Worm (Caenorhabditis elegans): ENCODE measurements around the gene gcl-1.
A peak's percentile ranks its signal among the peaks of the same experiment; 100 is the strongest.

The gcl-1 gene

DNA sequence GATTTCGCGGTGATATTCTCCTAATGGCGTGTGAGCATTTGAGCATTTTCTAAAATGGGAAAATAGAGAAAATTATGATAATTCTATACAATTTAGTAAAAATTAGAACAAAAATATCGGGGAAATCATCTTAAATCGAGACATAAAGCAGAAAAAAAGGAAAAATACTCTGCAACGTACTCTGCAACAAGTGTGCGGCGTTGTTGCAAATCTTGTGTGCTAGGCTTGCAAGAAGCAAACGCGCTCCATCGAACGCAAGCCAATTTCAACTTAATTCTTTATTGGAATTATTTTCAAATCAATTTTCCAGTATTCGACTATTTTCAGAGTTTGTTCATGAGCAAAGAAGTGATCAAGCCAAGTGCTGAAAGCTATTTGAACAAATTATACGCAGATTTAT is 26.7 kb downstream of the gcl-1 start, which contains the start of the genes Y62E10A.20, Y62E10A.23 and mdt-9 (continued):
- TF ChIP-seq spr-3 (GFP tag; optimal IDR thresholded peaks at IDR 0.05), result no peak
- no peak for TF ChIP-seq nhr-10 (tag; optimal IDR thresholded peaks at IDR 0.05)
- TF ChIP-seq hif-1 (tag; optimal IDR thresholded peaks at IDR 0.05), result peak in 1 of 2 experiments; percentile 76
- TF ChIP-seq nhr-6 (tag; optimal IDR thresholded peaks at IDR 0.05), result peak; percentile 92
- no peak for TF ChIP-seq daf-8 (GFP tag; IDR thresholded peaks at IDR 0.05)
- no peak for TF ChIP-seq daf-16 (GFP tag; optimal IDR thresholded peaks at IDR 0.05)
- TF ChIP-seq daf-16 (tag; optimal IDR thresholded peaks at IDR 0.05), result peak; percentile 31
- peak; percentile 7 for TF ChIP-seq lin-15B (tag; optimal IDR thresholded peaks at IDR 0.05)
- no peak for TF ChIP-seq pha-4 (GFP tag; IDR thresholded peaks at IDR 0.05)
- TF ChIP-seq pha-4 (tag; optimal IDR thresholded peaks at IDR 0.05), result peak; percentile 29
- TF ChIP-seq ZK337.2 (GFP tag; IDR thresholded peaks at IDR 0.05), result no peak
- no peak for TF ChIP-seq lin-1 (GFP tag; IDR thresholded peaks at IDR 0.05)
- TF ChIP-seq ctbp-1 (GFP tag; IDR thresholded peaks at IDR 0.05), result peak; percentile 14; the same call in 1 of the 2 replicates
- peak; percentile 96 for TF ChIP-seq aha-1 (tag)
- no peak for TF ChIP-seq Y48G9A.11 (GFP tag; IDR thresholded peaks at IDR 0.05)
- TF ChIP-seq ama-1 (optimal IDR thresholded peaks at IDR 0.05), result peak; percentile 20
- TF ChIP-seq ceh-44 (GFP tag; IDR thresholded peaks at IDR 0.05), result no peak
- TF ChIP-seq ceh-32 (tag; optimal IDR thresholded peaks at IDR 0.05; ENCODE audit: poor library complexity), result no peak
- no peak for TF ChIP-seq R02D3.7 (tag; optimal IDR thresholded peaks at IDR 0.05)
- peak; percentile 78 for TF ChIP-seq unc-130 (GFP tag; optimal IDR thresholded peaks at IDR 0.05)
- TF ChIP-seq hlh-30 (tag; optimal IDR thresholded peaks at IDR 0.05; ENCODE audit: insufficient read depth), result peak; percentile 45
- TF ChIP-seq Y5F2A.4 (GFP tag; optimal IDR thresholded peaks at IDR 0.05), result no peak
- peak; percentile 19 for TF ChIP-seq nhr-102 (tag; optimal IDR thresholded peaks at IDR 0.05)
- TF ChIP-seq ceh-20 (GFP tag; IDR thresholded peaks at IDR 0.05), result no peak

DNA sequence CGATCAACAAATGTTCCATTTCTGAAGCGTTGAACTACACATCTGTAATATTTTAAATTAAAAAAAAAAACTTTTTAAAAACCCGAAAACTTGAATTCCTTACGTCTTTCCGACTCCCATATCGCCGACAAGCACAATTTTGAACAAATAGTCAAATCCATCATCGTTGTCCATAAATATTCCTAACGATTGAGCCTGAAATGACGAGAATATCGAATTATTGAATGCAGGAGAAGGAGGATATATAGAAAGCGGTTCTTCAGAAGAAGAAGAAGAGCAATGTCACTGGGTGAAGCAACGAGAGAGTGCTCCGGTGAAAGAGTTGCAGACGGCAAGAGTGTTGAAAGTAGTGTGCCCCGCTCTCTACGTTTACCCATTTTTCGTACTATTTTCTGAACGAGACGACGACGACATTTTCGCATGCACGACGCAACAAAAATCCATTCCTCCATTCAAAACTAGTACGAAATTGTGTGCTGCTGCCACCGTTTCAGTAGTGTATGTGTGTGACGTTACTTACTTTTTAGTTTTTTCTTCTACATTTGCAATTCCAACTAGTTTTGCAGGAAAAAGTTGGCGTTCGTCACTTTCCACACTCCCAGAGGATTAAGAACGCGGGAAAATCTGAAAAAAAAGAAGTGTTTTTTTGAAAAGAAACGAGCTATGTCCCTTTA is 28.8 kb downstream of the gcl-1 start, which contains the start of gene rab-19:
Gene rab-19 (minus strand): TSS at position 624 of the 674 bp plus-strand sequence.
- no peak for TF ChIP-seq mdt-29 (GFP tag; IDR thresholded peaks at IDR 0.05)
- TF ChIP-seq hif-1 (tag; optimal IDR thresholded peaks at IDR 0.05), result peak in 1 of 2 experiments; percentile 19
- TF ChIP-seq zfp-3 (GFP tag; conservative IDR thresholded peaks at IDR 0.05), result no peak
- no peak for TF ChIP-seq set-16 (GFP tag; IDR thresholded peaks at IDR 0.05)
- peak; percentile 10 for TF ChIP-seq mep-1 (tag; optimal IDR thresholded peaks at IDR 0.05)
- TF ChIP-seq aha-1 (tag), result peak; percentile 60
- TF ChIP-seq hmg-1.1 (GFP tag; IDR thresholded peaks at IDR 0.05), result 0 out of 2 replicates have a peak, but pooled peaks have one; percentile 40
- TF ChIP-seq nhr-42 (GFP tag; IDR thresholded peaks at IDR 0.05), result no peak
- peak; percentile 32; the same call in 1 of the 2 replicates for TF ChIP-seq lin-38 (GFP tag; IDR thresholded peaks at IDR 0.05)
- no peak for TF ChIP-seq nhr-6 (tag; optimal IDR thresholded peaks at IDR 0.05)

DNA sequence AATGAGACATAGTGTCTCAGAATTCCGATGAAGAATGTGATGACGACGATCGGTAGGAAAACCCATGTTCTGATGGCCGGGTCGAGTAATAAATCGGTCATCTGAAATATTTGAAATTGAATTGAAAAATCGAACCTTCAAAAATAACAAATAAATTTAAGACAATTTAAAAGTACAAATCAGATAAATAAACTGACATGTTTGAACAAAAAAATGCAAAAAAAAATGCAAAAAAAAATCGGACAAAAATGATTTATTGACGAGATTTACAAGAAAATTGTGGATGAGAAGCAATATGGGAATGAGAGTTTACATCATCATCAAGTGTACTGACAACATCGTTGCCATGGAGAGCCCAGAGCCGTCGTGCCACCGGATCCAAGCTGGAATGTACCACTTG is 30.9 kb downstream of the gcl-1 start, which contains the start of gene emc-3:
Gene emc-3 (minus strand): TSS at position 101 of the 400 bp plus-strand sequence.
- TF ChIP-seq daf-8 (GFP tag; IDR thresholded peaks at IDR 0.05) (no peak), ceh-20 (GFP tag; IDR thresholded peaks at IDR 0.05) (no peak), daf-19 (GFP tag; conservative IDR thresholded peaks at IDR 0.05) (no peak), tra-1 (GFP tag; IDR thresholded peaks at IDR 0.05) (no peak), aly-2 (tag; optimal IDR thresholded peaks at IDR 0.05) (no peak), nhr-76 (tag; optimal IDR thresholded peaks at IDR 0.05) (no peak), lin-13 (GFP tag; optimal IDR thresholded peaks at IDR 0.05) (no peak), spr-1 (tag; optimal IDR thresholded peaks at IDR 0.05) (no peak), php-3 (GFP tag; IDR thresholded peaks at IDR 0.05) (no peak), nhr-102 (tag; optimal IDR thresholded peaks at IDR 0.05) (no peak), mes-2 (tag; optimal IDR thresholded peaks at IDR 0.05; ENCODE audit: poor library complexity, severe bottlenecking) (no peak), dmd-6 (GFP tag; IDR thresholded peaks at IDR 0.05) (no peak)

Measured in whole organism, L4 larva.